Fruit fly (Drosophila melanogaster) whole organism, pupa: ENCODE results near the gene CG31093.

ENCODE experiments used
- CG10348 ChIP-seq: fragments of 200-800 bp; sonication (Bioruptor generic); IDR thresholded peaks from 2 replicates; pipeline ENCODE4 v1.3.6; 2022; ENCODE audit warnings: missing biosample characterization, missing genetic modification characterization
- CG12605 ChIP-seq: fragments of 200-800 bp; sonication (Bioruptor generic); IDR thresholded peaks from 2 replicates; pipeline ENCODE4 v1.3.6; 2022; ENCODE audit warnings: missing biosample characterization, missing genetic modification characterization
- CG13204 ChIP-seq: fragments of 200-800 bp; sonication (Bioruptor generic); optimal IDR thresholded peaks from 2 replicates; lab custom pipeline; 2018; ENCODE audit warnings: missing biosample characterization, mild to moderate bottlenecking, missing genetic modification characterization, moderate library complexity
- CG14655 ChIP-seq: fragments of 200-800 bp; sonication (Bioruptor generic); optimal IDR thresholded peaks from 3 replicates; lab custom pipeline; 2017; ENCODE audit warnings: mild to moderate bottlenecking, missing biosample characterization, missing genetic modification reagents, missing genetic modification characterization
- CG15710 ChIP-seq: fragments of 200-800 bp; sonication (Bioruptor generic); optimal IDR thresholded peaks from 2 replicates; lab custom pipeline; 2018; ENCODE audit warnings: missing biosample characterization, mild to moderate bottlenecking, missing genetic modification characterization, moderate library complexity
- CG17806 ChIP-seq: fragments of 200-800 bp; sonication (Bioruptor generic); optimal IDR thresholded peaks from 2 replicates; lab custom pipeline; 2018; ENCODE audit warnings: missing biosample characterization, mild to moderate bottlenecking, missing genetic modification characterization, moderate library complexity
- CG32121 ChIP-seq: fragments of 200-800 bp; sonication (Bioruptor generic); IDR thresholded peaks from 2 replicates; pipeline ENCODE4 v1.3.6; 2022; ENCODE audit warnings: missing biosample characterization, missing genetic modification characterization
- CG34367 ChIP-seq: fragments of 200-800 bp; sonication (Bioruptor generic); optimal IDR thresholded peaks from 2 replicates; lab custom pipeline; 2018; ENCODE audit warnings: missing biosample characterization, mild to moderate bottlenecking, missing genetic modification characterization
- CG4496 ChIP-seq: fragments of 200-800 bp; sonication (Bioruptor generic); IDR thresholded peaks from 3 replicates; pipeline ENCODE4 v1.3.6; 2022; ENCODE audit warnings: missing biosample characterization, missing genetic modification characterization
- CG8159 ChIP-seq: fragments of 200-800 bp; sonication (Bioruptor generic); optimal IDR thresholded peaks from 3 replicates; lab custom pipeline; 2018; ENCODE audit warnings: missing biosample characterization, mild to moderate bottlenecking, missing genetic modification characterization, moderate library complexity
- CG8301 ChIP-seq: fragments of 200-800 bp; sonication (Bioruptor generic); optimal IDR thresholded peaks from 2 replicates; lab custom pipeline; 2018; ENCODE audit warnings: missing biosample characterization, mild to moderate bottlenecking, missing genetic modification characterization
- CG9948 ChIP-seq: fragments of 200-800 bp; sonication (Bioruptor generic); optimal IDR thresholded peaks from 2 replicates; lab custom pipeline; 2018; ENCODE audit warnings: missing biosample characterization, mild to moderate bottlenecking, missing genetic modification characterization, moderate library complexity
- D1 ChIP-seq: fragments of 200-800 bp; sonication (Bioruptor generic); optimal IDR thresholded peaks from 2 replicates; lab custom pipeline; 2018; ENCODE audit warnings: missing biosample characterization, mild to moderate bottlenecking, missing genetic modification characterization, moderate library complexity
- EcR ChIP-seq: fragments of 200-800 bp; sonication (Bioruptor generic); optimal IDR thresholded peaks from 3 replicates; lab custom pipeline; 2019; ENCODE audit warnings: missing biosample characterization, missing genetic modification characterization, mild to moderate bottlenecking, moderate library complexity, missing genetic modification reagents
- Ets98B ChIP-seq: fragments of 200-800 bp; sonication (Bioruptor generic); IDR thresholded peaks from 2 replicates; pipeline ENCODE4 v1.3.6; 2022; ENCODE audit warnings: missing biosample characterization, missing genetic modification characterization
- Pif1A ChIP-seq: fragments of 200-800 bp; sonication (Bioruptor generic); optimal IDR thresholded peaks from 3 replicates; lab custom pipeline; 2016; ENCODE audit warnings: missing biosample characterization, missing genetic modification characterization
- Pif1B ChIP-seq: fragments of 200-800 bp; sonication (Bioruptor generic); optimal IDR thresholded peaks from 3 replicates; lab custom pipeline; 2016; ENCODE audit warnings: missing biosample characterization, missing genetic modification characterization
- Snoo ChIP-seq: fragments of 200-800 bp; sonication (Bioruptor generic); optimal IDR thresholded peaks from 3 replicates; lab custom pipeline; 2017; ENCODE audit warnings: missing biosample characterization, mild to moderate bottlenecking, missing genetic modification characterization, inconsistent platforms
- fd96Ca ChIP-seq: fragments of 200-800 bp; sonication (Bioruptor generic); IDR thresholded peaks from 3 replicates; pipeline ENCODE4 v1.3.6; 2022; ENCODE audit warnings: missing biosample characterization, missing genetic modification characterization
- gl ChIP-seq: fragments of 200-800 bp; sonication (Bioruptor generic); optimal IDR thresholded peaks from 2 replicates; lab custom pipeline; 2018; ENCODE audit warnings: missing biosample characterization, mild to moderate bottlenecking, missing genetic modification characterization
- rn ChIP-seq: fragments of 200-800 bp; sonication (Bioruptor generic); IDR thresholded peaks from 2 replicates; pipeline ENCODE4 v1.3.6; 2022; ENCODE audit warnings: missing biosample characterization, missing genetic modification characterization

CG31093 gene

dm6 chr3R:25753798-25754197 is 36.5 kb downstream of the CG31093 start:
- TF ChIP-seq CG34367 (no peak), Ets98B (GFP tag; lab: Robert Waterston, UW) (0 out of 2 replicates have a peak, but pooled peaks have one; percentile 22), CG4496 (peak; percentile 55; the same call in 1 of the 3 replicates), fd96Ca (GFP tag; lab: Robert Waterston, UW) (peak; percentile 24; the same call in 1 of the 3 replicates)
- TF ChIP-seq, all 21 proteins: peak for 3

DNA sequence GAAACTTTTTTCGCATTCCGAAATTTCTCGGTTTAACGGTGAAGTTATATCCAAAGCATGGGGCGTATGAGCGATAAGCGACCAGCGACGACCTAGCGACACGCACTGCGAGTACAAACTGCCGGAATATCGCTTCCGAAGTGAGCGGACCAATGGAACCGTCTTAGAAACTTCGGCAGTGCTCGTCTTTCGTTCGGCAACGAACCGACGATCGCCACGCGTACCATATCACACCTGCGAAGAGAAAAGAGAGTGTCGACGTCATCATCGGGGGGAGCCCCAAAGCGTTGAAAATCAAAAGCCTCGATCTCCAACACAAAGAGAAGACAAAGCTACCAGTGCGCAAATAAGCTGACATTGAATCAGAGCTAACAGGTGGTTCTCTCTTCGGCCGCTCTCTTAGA is 49.9 kb downstream of the CG31093 start, which contains the start of gene LpR2:
Gene LpR2 (minus strand): TSS at position 118 of the 404 bp plus-strand sequence.
- TF ChIP-seq Snoo (no peak), CG12605 (peak; percentile 71), CG17806 (tag; lab: Kevin White, UChicago) (no peak), rn (GFP tag; lab: Robert Waterston, UW) (no peak), D1 (no peak), CG8301 (no peak), Pif1B (GFP tag; lab: Kevin White, UChicago) (no peak), CG4496 (peak; percentile 66; the same call in 2 of the 3 replicates), CG15710 (tag; lab: Kevin White, UChicago) (no peak), CG32121 (peak; percentile 49; the same call in 1 of the 2 replicates), Pif1A (no peak), CG14655 (GFP tag; lab: Kevin White, UChicago) (no peak), Ets98B (GFP tag; lab: Robert Waterston, UW) (peak; percentile 65), CG9948 (no peak), fd96Ca (GFP tag; lab: Robert Waterston, UW) (no peak), CG34367 (no peak), CG13204 (GFP tag; lab: Kevin White, UChicago) (no peak), CG8159 (tag; lab: Kevin White, UChicago) (no peak), CG10348 (GFP tag; lab: Robert Waterston, UW) (no peak), gl (tag; lab: Kevin White, UChicago) (peak; percentile 9), EcR (GFP tag; lab: Kevin White, UChicago) (no peak)
